Fruit fly (Drosophila melanogaster) whole organism, embryonic: ENCODE measurements around the gene Nxf3.

Experiments used
- Asciz ChIP-seq: fragments of 200-800 bp; sonication (Bioruptor generic); optimal IDR thresholded peaks from 2 replicates; lab custom pipeline; 2017; ENCODE audit warnings: missing biosample characterization, mild to moderate bottlenecking, missing genetic modification characterization, missing genetic modification reagents
- Bdp1 ChIP-seq: fragments of 200-800 bp; sonication (Bioruptor generic); optimal IDR thresholded peaks from 3 replicates; lab custom pipeline; 2016; ENCODE audit warnings: missing biosample characterization, missing genetic modification characterization
- CG10366 ChIP-seq: fragments of 200-800 bp; sonication (Bioruptor generic); IDR thresholded peaks from 2 replicates; pipeline ENCODE4 v1.3.6; 2022; ENCODE audit warnings: missing biosample characterization, missing genetic modification characterization
- CG11695 ChIP-seq: fragments of 200-800 bp; sonication (Bioruptor generic); IDR thresholded peaks from 3 replicates; pipeline ENCODE4 v1.3.6; 2022; ENCODE audit warnings: missing biosample characterization, missing genetic modification characterization
- CG13296 ChIP-seq: fragments of 200-800 bp; sonication (Bioruptor generic); optimal IDR thresholded peaks from 3 replicates; lab custom pipeline; 2018; ENCODE audit warnings: missing biosample characterization, mild to moderate bottlenecking, missing genetic modification characterization
- CG13424 ChIP-seq: fragments of 200-800 bp; sonication (Bioruptor generic); optimal IDR thresholded peaks from 2 replicates; lab custom pipeline; 2019; ENCODE audit warnings: missing biosample characterization, mild to moderate bottlenecking, missing genetic modification characterization, moderate library complexity
- CG15479 ChIP-seq: fragments of 200-800 bp; sonication (Bioruptor generic); optimal IDR thresholded peaks from 3 replicates; lab custom pipeline; 2019; ENCODE audit warnings: missing biosample characterization, mild to moderate bottlenecking, missing genetic modification characterization, moderate library complexity
- CG17186 ChIP-seq: fragments of 200-800 bp; sonication (Bioruptor generic); optimal IDR thresholded peaks from 3 replicates; lab custom pipeline; 2017; ENCODE audit warnings: missing biosample characterization, missing genetic modification reagents, missing genetic modification characterization
- CG2199 ChIP-seq: fragments of 200-800 bp; sonication (Bioruptor generic); IDR thresholded peaks from 3 replicates; pipeline ENCODE4 v1.3.6; 2022; ENCODE audit warnings: missing biosample characterization, missing genetic modification characterization
- CG2678 ChIP-seq: fragments of 200-800 bp; sonication (Bioruptor generic); optimal IDR thresholded peaks from 3 replicates; lab custom pipeline; 2019; ENCODE audit warnings: missing biosample characterization, mild to moderate bottlenecking, missing genetic modification characterization, moderate library complexity
- CG2712 ChIP-seq: fragments of 200-800 bp; optimal IDR thresholded peaks from 3 replicates; lab custom pipeline; 2019; ENCODE audit warnings: missing biosample characterization, mild to moderate bottlenecking, missing genetic modification characterization, moderate library complexity
- CG43689 ChIP-seq: fragments of 200-800 bp; sonication (Bioruptor generic); IDR thresholded peaks from 2 replicates; pipeline ENCODE4 v1.3.6; 2022; ENCODE audit warnings: missing biosample characterization, missing genetic modification characterization
- CG7745 ChIP-seq: fragments of 200-800 bp; sonication (Bioruptor generic); optimal IDR thresholded peaks from 2 replicates; lab custom pipeline; 2018; ENCODE audit warnings: missing biosample characterization, mild to moderate bottlenecking, missing genetic modification characterization, moderate library complexity
- CG7928 ChIP-seq: fragments of 200-800 bp; sonication (Bioruptor generic); optimal IDR thresholded peaks from 2 replicates; lab custom pipeline; 2017; ENCODE audit warnings: missing biosample characterization, mild to moderate bottlenecking, missing genetic modification characterization
- CG8944 ChIP-seq: fragments of 200-800 bp; sonication (Bioruptor generic); optimal IDR thresholded peaks from 3 replicates; lab custom pipeline; 2016; ENCODE audit warnings: missing biosample characterization, missing genetic modification characterization
- CHES-1-like ChIP-seq: fragments of 200-800 bp; sonication (Bioruptor generic); optimal IDR thresholded peaks from 2 replicates; lab custom pipeline; 2016; ENCODE audit warnings: missing biosample characterization, missing genetic modification characterization
- Dbx ChIP-seq: fragments of 200-800 bp; sonication (Bioruptor generic); IDR thresholded peaks from 3 replicates; pipeline ENCODE4 v1.3.6; 2022; ENCODE audit warnings: missing biosample characterization, missing genetic modification characterization
- E2f1 ChIP-seq: fragments of 200-800 bp; sonication (Bioruptor generic); IDR thresholded peaks from 2 replicates; pipeline ENCODE4 v1.3.6; 2022; ENCODE audit warnings: missing biosample characterization, missing genetic modification characterization
- Lhr ChIP-seq: fragments of 200-800 bp; sonication (Bioruptor generic); optimal IDR thresholded peaks from 3 replicates; lab custom pipeline; 2017; ENCODE audit warnings: mild to moderate bottlenecking, missing biosample characterization, missing genetic modification reagents, missing genetic modification characterization
- Max ChIP-seq: fragments of 200-800 bp; sonication (Bioruptor generic); optimal IDR thresholded peaks from 2 replicates; lab custom pipeline; 2016; ENCODE audit warnings: missing biosample characterization, mild to moderate bottlenecking, missing genetic modification characterization
- Mes4 ChIP-seq: fragments of 200-800 bp; sonication (Bioruptor generic); optimal IDR thresholded peaks from 2 replicates; lab custom pipeline; 2016; ENCODE audit warnings: missing biosample characterization, missing genetic modification characterization
- Oaz ChIP-seq: fragments of 200-800 bp; sonication (Bioruptor generic); IDR thresholded peaks from 2 replicates; pipeline ENCODE4 v1.3.6; 2022; ENCODE audit warnings: missing biosample characterization, missing genetic modification characterization
- Oli ChIP-seq: fragments of 200-800 bp; sonication (Bioruptor generic); optimal IDR thresholded peaks from 2 replicates; lab custom pipeline; 2018; ENCODE audit warnings: missing biosample characterization, mild to moderate bottlenecking, missing genetic modification characterization, moderate library complexity
- Scr ChIP-seq: fragments of 200-800 bp; sonication (Bioruptor generic); IDR thresholded peaks from 2 replicates; pipeline ENCODE4 v1.3.6; 2022; ENCODE audit warnings: missing biosample characterization, missing genetic modification characterization; ENCODE audit not compliant: partially characterized antibody
- Sox100B ChIP-seq: fragments of 200-800 bp; sonication (Bioruptor generic); optimal IDR thresholded peaks from 3 replicates; lab custom pipeline; 2018; ENCODE audit warnings: missing biosample characterization, mild to moderate bottlenecking, missing genetic modification characterization
- Spps ChIP-seq: fragments of 200-800 bp; sonication (Bioruptor generic); optimal IDR thresholded peaks from 2 replicates; lab custom pipeline; 2018; ENCODE audit warnings: missing biosample characterization, mild to moderate bottlenecking, missing genetic modification characterization
- ac ChIP-seq: fragments of 200-800 bp; sonication (Bioruptor generic); optimal IDR thresholded peaks from 3 replicates; lab custom pipeline; 2017; ENCODE audit warnings: missing biosample characterization, mild to moderate bottlenecking, missing genetic modification characterization
- aop ChIP-seq: fragments of 200-800 bp; sonication (Bioruptor generic); IDR thresholded peaks from 2 replicates; pipeline ENCODE4 v1.3.6; 2022; ENCODE audit warnings: missing biosample characterization, missing genetic modification characterization
- ara ChIP-seq: fragments of 200-800 bp; sonication (Bioruptor generic); IDR thresholded peaks from 2 replicates; pipeline ENCODE4 v1.3.6; 2022; ENCODE audit warnings: missing biosample characterization, missing genetic modification characterization
- cg ChIP-seq: fragments of 200-800 bp; sonication (Bioruptor generic); optimal IDR thresholded peaks from 3 replicates; lab custom pipeline; 2019; ENCODE audit warnings: missing biosample characterization, mild to moderate bottlenecking, missing genetic modification characterization, moderate library complexity
- dimm ChIP-seq: fragments of 200-800 bp; sonication (Bioruptor generic); IDR thresholded peaks from 2 replicates; pipeline ENCODE4 v1.3.6; 2022; ENCODE audit warnings: missing biosample characterization, missing genetic modification characterization
- dysf ChIP-seq: fragments of 200-800 bp; sonication (Bioruptor generic); IDR thresholded peaks from 3 replicates; pipeline ENCODE4 v1.3.6; 2022; ENCODE audit warnings: missing biosample characterization, missing genetic modification characterization
- esg ChIP-seq: fragments of 200-800 bp; sonication (Bioruptor generic); conservative IDR thresholded peaks from 2 replicates; pipeline ENCODE4 v1.3.6; 2022; ENCODE audit warnings: missing biosample characterization, missing genetic modification characterization
- fd64A ChIP-seq: fragments of 200-800 bp; sonication (Bioruptor generic); optimal IDR thresholded peaks from 3 replicates; lab custom pipeline; 2018; ENCODE audit warnings: missing biosample characterization, mild to moderate bottlenecking, missing genetic modification characterization
- gfzf ChIP-seq: fragments of 200-800 bp; sonication (Bioruptor generic); optimal IDR thresholded peaks from 2 replicates; lab custom pipeline; 2016; ENCODE audit warnings: missing biosample characterization, mild to moderate bottlenecking, missing genetic modification characterization, moderate library complexity
- gsb ChIP-seq: fragments of 200-800 bp; sonication (Bioruptor generic); IDR thresholded peaks from 2 replicates; pipeline ENCODE4 v1.3.6; 2022; ENCODE audit warnings: missing biosample characterization, missing genetic modification characterization
- her ChIP-seq: fragments of 200-800 bp; sonication (Bioruptor generic); optimal IDR thresholded peaks from 2 replicates; lab custom pipeline; 2016; ENCODE audit warnings: missing biosample characterization, missing genetic modification characterization
- insv ChIP-seq, 2 experiments: fragments of 200-800 bp; sonication (Bioruptor generic); optimal IDR thresholded peaks; 3 replicates each; lab custom pipeline; 2016 to 2018; ENCODE audit warnings: missing biosample characterization in 2 of 2, missing genetic modification characterization in 2 of 2
- kay ChIP-seq: fragments of 200-800 bp; sonication (Bioruptor generic); optimal IDR thresholded peaks from 2 replicates; lab custom pipeline; 2016; ENCODE audit warnings: missing biosample characterization, missing genetic modification characterization
- klu ChIP-seq: fragments of 200-800 bp; sonication (Bioruptor generic); IDR thresholded peaks from 2 replicates; pipeline ENCODE4 v1.3.6; 2022; ENCODE audit warnings: missing biosample characterization, missing genetic modification characterization
- luna ChIP-seq: fragments of 200-800 bp; sonication (Bioruptor generic); optimal IDR thresholded peaks from 2 replicates; lab custom pipeline; 2016; ENCODE audit warnings: missing biosample characterization, missing genetic modification characterization
- mld ChIP-seq: fragments of 200-800 bp; sonication (Bioruptor generic); IDR thresholded peaks from 3 replicates; pipeline ENCODE4 v1.3.6; 2022; ENCODE audit warnings: missing biosample characterization, missing genetic modification characterization; ENCODE audit not compliant: partially characterized antibody
- nom ChIP-seq: fragments of 200-800 bp; sonication (Bioruptor generic); optimal IDR thresholded peaks from 2 replicates; lab custom pipeline; 2017; ENCODE audit warnings: missing biosample characterization, missing genetic modification characterization, mild to moderate bottlenecking, moderate library complexity, missing genetic modification reagents
- peb ChIP-seq: fragments of 200-800 bp; sonication (Bioruptor generic); IDR thresholded peaks from 2 replicates; pipeline ENCODE4 v1.3.6; 2022; ENCODE audit warnings: missing biosample characterization, missing genetic modification characterization
- pnt ChIP-seq: fragments of 200-800 bp; sonication (Bioruptor generic); optimal IDR thresholded peaks from 3 replicates; lab custom pipeline; 2016; ENCODE audit warnings: missing biosample characterization, missing genetic modification characterization
- tap ChIP-seq: fragments of 200-800 bp; optimal IDR thresholded peaks from 3 replicates; lab custom pipeline; 2019; ENCODE audit warnings: missing biosample characterization, mild to moderate bottlenecking, missing genetic modification characterization, moderate library complexity
- unpg ChIP-seq: fragments of 200-800 bp; sonication (Bioruptor generic); optimal IDR thresholded peaks from 3 replicates; lab custom pipeline; 2018; ENCODE audit warnings: missing biosample characterization, mild to moderate bottlenecking, missing genetic modification characterization, moderate library complexity
- wdn ChIP-seq: fragments of 200-800 bp; sonication (Bioruptor generic); IDR thresholded peaks from 2 replicates; pipeline ENCODE4 v1.3.6; 2022; ENCODE audit warnings: missing biosample characterization, missing genetic modification characterization
- z ChIP-seq: fragments of 200-800 bp; sonication (Bioruptor generic); IDR thresholded peaks from 3 replicates; pipeline ENCODE4 v1.3.6; 2022; ENCODE audit warnings: missing biosample characterization, missing genetic modification characterization

Nxf3 gene

dm6 chr3L:13993742-13994719, 29.0 kb downstream of the Nxf3 start, which contains the start of gene CtsK1 (continued):
- TF ChIP-seq wdn: no peak
- TF ChIP-seq kay (GFP tag; lab: Kevin White, UChicago): no peak
- TF ChIP-seq fd64A (GFP tag; lab: Kevin White, UChicago): no peak
- no peak for TF ChIP-seq CG13296 (GFP tag; lab: Kevin White, UChicago)
- TF ChIP-seq Oaz (GFP tag; lab: Robert Waterston, UW): no peak
- no peak for TF ChIP-seq pnt (GFP tag; lab: Kevin White, UChicago)
- TF ChIP-seq luna (GFP tag; lab: Kevin White, UChicago): no peak
- no peak for TF ChIP-seq peb (GFP tag; lab: Robert Waterston, UW)
- TF ChIP-seq cg (GFP tag; lab: Kevin White, UChicago): peak; percentile 15
- TF ChIP-seq Sox100B (GFP tag; lab: Kevin White, UChicago): peak; percentile 24
- TF ChIP-seq esg: 0 out of 2 replicates have a peak, but pooled peaks have one; percentile 17
- TF ChIP-seq Oli (tag; lab: Kevin White, UChicago): peak; percentile 12
- TF ChIP-seq Mes4 (GFP tag; lab: Kevin White, UChicago): no peak
- TF ChIP-seq CG43689 (GFP tag; lab: Robert Waterston, UW): no peak
- no peak for TF ChIP-seq Asciz (GFP tag; lab: Kevin White, UChicago)
- no peak for TF ChIP-seq CG8944 (GFP tag; lab: Kevin White, UChicago)
- no peak for TF ChIP-seq insv (GFP tag; optimal IDR thresholded peaks at IDR 0.05; lab: Kevin White, UChicago)
- TF ChIP-seq gsb: no peak
- TF ChIP-seq CG2199: no peak
- no peak for TF ChIP-seq dimm (GFP tag; lab: Robert Waterston, UW)
- no peak for TF ChIP-seq CG15479
- TF ChIP-seq dysf (GFP tag; lab: Robert Waterston, UW): no peak
- no peak for TF ChIP-seq CG7928 (GFP tag; lab: Kevin White, UChicago)
- TF ChIP-seq Lhr: peak; percentile 39
- peak; percentile 25; the same call in 1 of the 2 replicates for TF ChIP-seq ara (GFP tag; lab: Robert Waterston, UW)
- no peak for TF ChIP-seq E2f1 (GFP tag; lab: Robert Waterston, UW)
- TF ChIP-seq Max (GFP tag; lab: Kevin White, UChicago): no peak
- TF ChIP-seq CG7745 (tag; lab: Kevin White, UChicago): no peak
- TF ChIP-seq Scr (GFP tag; lab: Robert Waterston, UW): peak; percentile 76
- peak; percentile 36; the same call in 1 of the 3 replicates for TF ChIP-seq Dbx (GFP tag; lab: Robert Waterston, UW)
- TF ChIP-seq mld (GFP tag; lab: Robert Waterston, UW): no peak
- TF ChIP-seq CG13424 (tag; lab: Kevin White, UChicago): peak; percentile 30
- no peak for TF ChIP-seq Spps (tag; lab: Kevin White, UChicago)
- TF ChIP-seq ac (GFP tag; lab: Kevin White, UChicago): no peak
- no peak for TF ChIP-seq klu (GFP tag; lab: Robert Waterston, UW)
- no peak for TF ChIP-seq tap (tag; lab: Kevin White, UChicago)
- TF ChIP-seq CHES-1-like (GFP tag; lab: Kevin White, UChicago): no peak
- 0 out of 2 replicates have a peak, but pooled peaks have one; percentile 25 for TF ChIP-seq CG10366 (GFP tag; lab: Robert Waterston, UW)
- no peak for TF ChIP-seq CG17186 (GFP tag; lab: Kevin White, UChicago)
- TF ChIP-seq aop (GFP tag; lab: Robert Waterston, UW): no peak
- peak; percentile 54 for TF ChIP-seq nom (GFP tag; lab: Kevin White, UChicago)
- TF ChIP-seq z (GFP tag; lab: Robert Waterston, UW): no peak
- peak; percentile 50 for TF ChIP-seq CG2712
- peak; percentile 71; the same call in 2 of the 3 replicates for TF ChIP-seq CG11695
- no peak for TF ChIP-seq Bdp1 (GFP tag; lab: Kevin White, UChicago)
- TF ChIP-seq gfzf (GFP tag; lab: Kevin White, UChicago): peak; percentile 53
- TF ChIP-seq CG2678 (tag; lab: Kevin White, UChicago): peak; percentile 48
- peak; percentile 22 for TF ChIP-seq unpg (GFP tag; lab: Kevin White, UChicago)
- no peak for TF ChIP-seq her (GFP tag; lab: Kevin White, UChicago)
